Fruit fly (Drosophila melanogaster) whole organism, embryonic: ENCODE measurements around the gene Ac13E.

Source experiments
- BEAF-32 ChIP-seq: fragments of 200-800 bp; sonication (Bioruptor generic); optimal IDR thresholded peaks from 3 replicates; lab custom pipeline; 2017; ENCODE audit warnings: missing biosample characterization, missing genetic modification characterization, mild to moderate bottlenecking, moderate library complexity, missing genetic modification reagents
- Bgb ChIP-seq: fragments of 200-800 bp; sonication (Bioruptor generic); IDR thresholded peaks from 2 replicates; pipeline ENCODE4 v1.3.6; 2022; ENCODE audit warnings: missing biosample characterization, missing genetic modification characterization; ENCODE audit not compliant: partially characterized antibody
- CG13287 ChIP-seq: fragments of 200-800 bp; sonication (Bioruptor generic); IDR thresholded peaks from 2 replicates; pipeline ENCODE4 v1.3.6; 2022; ENCODE audit warnings: missing biosample characterization, missing genetic modification characterization; ENCODE audit not compliant: partially characterized antibody
- CG14860 ChIP-seq: fragments of 200-800 bp; sonication (Bioruptor generic); IDR thresholded peaks from 3 replicates; pipeline ENCODE4 v1.3.6; 2022; ENCODE audit warnings: missing biosample characterization, missing genetic modification characterization; ENCODE audit not compliant: partially characterized antibody
- CG15514 ChIP-seq: fragments of 200-800 bp; sonication (Bioruptor generic); optimal IDR thresholded peaks from 3 replicates; lab custom pipeline; 2017; ENCODE audit warnings: missing biosample characterization, missing genetic modification characterization, mild to moderate bottlenecking, moderate library complexity, missing genetic modification reagents
- CG18011 ChIP-seq: fragments of 200-800 bp; sonication (Bioruptor generic); optimal IDR thresholded peaks from 2 replicates; lab custom pipeline; 2017; ENCODE audit warnings: missing biosample characterization, missing genetic modification characterization, mild to moderate bottlenecking, moderate library complexity, missing genotype
- CG18599 ChIP-seq: fragments of 200-800 bp; sonication (Bioruptor generic); optimal IDR thresholded peaks from 3 replicates; lab custom pipeline; 2017; ENCODE audit warnings: missing biosample characterization, missing genetic modification characterization, mild to moderate bottlenecking, moderate library complexity, missing genetic modification reagents
- CG2116 ChIP-seq: fragments of 200-800 bp; sonication (Bioruptor generic); optimal IDR thresholded peaks from 3 replicates; lab custom pipeline; 2018; ENCODE audit warnings: missing biosample characterization, mild to moderate bottlenecking, missing genetic modification characterization
- CG2712 ChIP-seq: fragments of 200-800 bp; optimal IDR thresholded peaks from 3 replicates; lab custom pipeline; 2019; ENCODE audit warnings: missing biosample characterization, mild to moderate bottlenecking, missing genetic modification characterization, moderate library complexity
- CG33213 ChIP-seq: fragments of 200-800 bp; sonication (Bioruptor generic); optimal IDR thresholded peaks from 3 replicates; lab custom pipeline; 2016; ENCODE audit warnings: missing biosample characterization, missing genetic modification characterization
- CG3847 ChIP-seq: fragments of 200-800 bp; sonication (Bioruptor generic); IDR thresholded peaks from 2 replicates; pipeline ENCODE4 v1.3.6; 2022; ENCODE audit warnings: missing biosample characterization, missing genetic modification characterization
- CG4282 ChIP-seq: fragments of 200-800 bp; sonication (Bioruptor generic); optimal IDR thresholded peaks from 2 replicates; lab custom pipeline; 2016; ENCODE audit warnings: missing biosample characterization, missing genetic modification characterization
- CG6791 ChIP-seq: fragments of 200-800 bp; sonication (Bioruptor generic); IDR thresholded peaks from 3 replicates; pipeline ENCODE4 v1.3.6; 2022; ENCODE audit warnings: missing biosample characterization, missing genetic modification characterization; ENCODE audit not compliant: partially characterized antibody
- CG7357 ChIP-seq: fragments of 200-800 bp; sonication (Bioruptor generic); IDR thresholded peaks from 3 replicates; pipeline ENCODE4 v1.3.6; 2022; ENCODE audit warnings: missing biosample characterization, missing genetic modification characterization
- CG8924 ChIP-seq: fragments of 200-800 bp; optimal IDR thresholded peaks from 3 replicates; lab custom pipeline; 2019; ENCODE audit warnings: missing biosample characterization, mild to moderate bottlenecking, missing genetic modification characterization, moderate library complexity
- Dll ChIP-seq: fragments of 200-800 bp; sonication (Bioruptor generic); IDR thresholded peaks from 4 replicates; pipeline ENCODE4 v1.3.6; 2022; ENCODE audit warnings: missing biosample characterization, missing genetic modification characterization; ENCODE audit not compliant: partially characterized antibody
- Doc3 ChIP-seq: fragments of 200-800 bp; sonication (Bioruptor generic); IDR thresholded peaks from 3 replicates; pipeline ENCODE4 v1.3.6; 2022; ENCODE audit warnings: missing biosample characterization, missing genetic modification characterization; ENCODE audit not compliant: partially characterized antibody
- Dp ChIP-seq: fragments of 200-800 bp; sonication (Bioruptor generic); optimal IDR thresholded peaks from 2 replicates; lab custom pipeline; 2018; ENCODE audit warnings: missing biosample characterization, mild to moderate bottlenecking, missing genetic modification characterization, moderate library complexity
- Dref ChIP-seq: fragments of 200-800 bp; sonication (Bioruptor generic); IDR thresholded peaks from 2 replicates; pipeline ENCODE4 v1.3.6; 2022; ENCODE audit warnings: missing biosample characterization, missing genetic modification characterization
- Lim3 ChIP-seq: fragments of 200-800 bp; sonication (Bioruptor generic); IDR thresholded peaks from 2 replicates; pipeline ENCODE4 v1.3.6; 2022; ENCODE audit warnings: missing biosample characterization, missing genetic modification characterization
- MESR4 ChIP-seq: fragments of 200-800 bp; sonication (Bioruptor generic); optimal IDR thresholded peaks from 2 replicates; lab custom pipeline; 2018; ENCODE audit warnings: missing biosample characterization, mild to moderate bottlenecking, missing genetic modification characterization, moderate library complexity
- Med ChIP-seq: fragments of 200-800 bp; sonication (Bioruptor generic); peaks from one replicate; lab custom pipeline; 2016; ENCODE audit warnings: missing biosample characterization, missing genetic modification characterization, mild to moderate bottlenecking, inconsistent platforms, moderate library complexity
- Myb ChIP-seq: fragments of 200-800 bp; sonication (Bioruptor generic); optimal IDR thresholded peaks from 2 replicates; lab custom pipeline; 2016; ENCODE audit warnings: missing biosample characterization, missing genetic modification characterization
- Poxn ChIP-seq: fragments of 200-800 bp; sonication (Bioruptor generic); IDR thresholded peaks from 2 replicates; pipeline ENCODE4 v1.3.6; 2022; ENCODE audit warnings: missing biosample characterization, missing genetic modification characterization
- Scr ChIP-seq: fragments of 200-800 bp; sonication (Bioruptor generic); IDR thresholded peaks from 2 replicates; pipeline ENCODE4 v1.3.6; 2022; ENCODE audit warnings: missing biosample characterization, missing genetic modification characterization; ENCODE audit not compliant: partially characterized antibody
- Sin3A ChIP-seq: fragments of >200 bp; optimal IDR thresholded peaks from 2 replicates; lab custom pipeline; 2018
- Sox102F ChIP-seq: fragments of 200-800 bp; sonication (Bioruptor generic); optimal IDR thresholded peaks from 2 replicates; lab custom pipeline; 2018; ENCODE audit warnings: missing biosample characterization, mild to moderate bottlenecking, missing genetic modification characterization, moderate library complexity
- Sry-δ ChIP-seq: fragments of 200-800 bp; sonication (Bioruptor generic); optimal IDR thresholded peaks from 2 replicates; lab custom pipeline; 2016; ENCODE audit warnings: missing biosample characterization, missing genetic modification characterization
- Xbp1 ChIP-seq: fragments of 200-800 bp; sonication (Bioruptor generic); optimal IDR thresholded peaks from 3 replicates; lab custom pipeline; 2016; ENCODE audit warnings: missing biosample characterization, mild to moderate bottlenecking, missing genetic modification characterization
- YL-1 ChIP-seq: fragments of 200-800 bp; sonication (Bioruptor generic); optimal IDR thresholded peaks from 3 replicates; lab custom pipeline; 2017; ENCODE audit warnings: missing biosample characterization, mild to moderate bottlenecking, missing genetic modification characterization
- caup ChIP-seq: fragments of 200-800 bp; sonication (Bioruptor generic); optimal IDR thresholded peaks from 3 replicates; lab custom pipeline; 2017; ENCODE audit warnings: missing biosample characterization, mild to moderate bottlenecking, missing genetic modification characterization, moderate library complexity; ENCODE audit not compliant: severe bottlenecking
- chinmo ChIP-seq: fragments of 200-800 bp; sonication (Bioruptor generic); IDR thresholded peaks from 4 replicates; pipeline ENCODE4 v1.3.6; 2022; ENCODE audit warnings: missing biosample characterization, missing genetic modification characterization; ENCODE audit not compliant: partially characterized antibody
- danr ChIP-seq: fragments of 200-800 bp; sonication (Bioruptor generic); IDR thresholded peaks from 2 replicates; pipeline ENCODE4 v1.3.6; 2022; ENCODE audit warnings: missing biosample characterization, missing genetic modification characterization
- dm ChIP-seq: fragments of 200-800 bp; sonication (Bioruptor generic); optimal IDR thresholded peaks from 3 replicates; lab custom pipeline; 2016; ENCODE audit warnings: missing biosample characterization, missing genetic modification characterization
- eyg ChIP-seq: fragments of 200-800 bp; sonication (Bioruptor generic); optimal IDR thresholded peaks from 3 replicates; lab custom pipeline; 2016; ENCODE audit warnings: missing biosample characterization, missing genetic modification characterization
- fru ChIP-seq: fragments of >200 bp; optimal IDR thresholded peaks from 2 replicates; lab custom pipeline; 2017
- hb ChIP-seq: fragments of 200-800 bp; sonication (Bioruptor generic); IDR thresholded peaks from 3 replicates; pipeline ENCODE4 v1.3.6; 2022; ENCODE audit warnings: missing biosample characterization, missing genetic modification characterization; ENCODE audit not compliant: partially characterized antibody
- hbn ChIP-seq: fragments of 200-800 bp; sonication (Bioruptor generic); IDR thresholded peaks from 2 replicates; pipeline ENCODE4 v1.3.6; 2022; ENCODE audit warnings: missing biosample characterization, missing genetic modification characterization; ENCODE audit not compliant: partially characterized antibody
- inv ChIP-seq: fragments of 200-800 bp; sonication (Bioruptor generic); IDR thresholded peaks from 2 replicates; pipeline ENCODE4 v1.3.6; 2022; ENCODE audit warnings: missing biosample characterization, missing genetic modification characterization; ENCODE audit not compliant: partially characterized antibody
- knrl ChIP-seq: fragments of 200-800 bp; sonication (Bioruptor generic); IDR thresholded peaks from 3 replicates; pipeline ENCODE4 v1.3.6; 2022; ENCODE audit warnings: missing biosample characterization, missing genetic modification characterization; ENCODE audit not compliant: partially characterized antibody
- pzg ChIP-seq: fragments of 200-800 bp; sonication (Bioruptor generic); optimal IDR thresholded peaks from 3 replicates; lab custom pipeline; 2018; ENCODE audit warnings: missing biosample characterization, mild to moderate bottlenecking, missing genetic modification characterization, moderate library complexity
- sna ChIP-seq: fragments of 200-800 bp; sonication (Bioruptor generic); IDR thresholded peaks from 2 replicates; pipeline ENCODE4 v1.3.6; 2022; ENCODE audit warnings: missing biosample characterization, missing genetic modification characterization; ENCODE audit not compliant: partially characterized antibody
- stwl ChIP-seq: fragments of 200-800 bp; sonication (Bioruptor generic); optimal IDR thresholded peaks from 3 replicates; lab custom pipeline; 2018; ENCODE audit warnings: missing biosample characterization, mild to moderate bottlenecking, missing genetic modification characterization, moderate library complexity
- tll ChIP-seq, 2 experiments: fragments of 200-800 bp in 1 of 2; fragments of >200 bp in 1 of 2; sonication (Bioruptor generic) in 1 of 2; optimal IDR thresholded peaks; 2 replicates each; lab custom pipeline; 2017 to 2019; ENCODE audit warnings: missing biosample characterization in 2 of 2, missing genetic modification characterization in 2 of 2, mild to moderate bottlenecking in 1 of 2, moderate library complexity in 1 of 2
- tna ChIP-seq: fragments of 200-800 bp; sonication (Bioruptor generic); IDR thresholded peaks from 2 replicates; pipeline ENCODE4 v1.3.6; 2022; ENCODE audit warnings: missing biosample characterization, missing genetic modification characterization; ENCODE audit not compliant: partially characterized antibody
- trem ChIP-seq: fragments of 200-800 bp; optimal IDR thresholded peaks from 3 replicates; lab custom pipeline; 2019; ENCODE audit warnings: missing biosample characterization, mild to moderate bottlenecking, missing genetic modification characterization, moderate library complexity
- trh ChIP-seq: fragments of 200-800 bp; sonication (Bioruptor generic); optimal IDR thresholded peaks from 2 replicates; lab custom pipeline; 2016; ENCODE audit warnings: missing biosample characterization, missing genetic modification characterization
- zen2 ChIP-seq: fragments of 200-800 bp; sonication (Bioruptor generic); IDR thresholded peaks from 3 replicates; pipeline ENCODE4 v1.3.6; 2022; ENCODE audit warnings: missing biosample characterization, missing genetic modification characterization; ENCODE audit not compliant: partially characterized antibody

The Ac13E gene

DNA sequence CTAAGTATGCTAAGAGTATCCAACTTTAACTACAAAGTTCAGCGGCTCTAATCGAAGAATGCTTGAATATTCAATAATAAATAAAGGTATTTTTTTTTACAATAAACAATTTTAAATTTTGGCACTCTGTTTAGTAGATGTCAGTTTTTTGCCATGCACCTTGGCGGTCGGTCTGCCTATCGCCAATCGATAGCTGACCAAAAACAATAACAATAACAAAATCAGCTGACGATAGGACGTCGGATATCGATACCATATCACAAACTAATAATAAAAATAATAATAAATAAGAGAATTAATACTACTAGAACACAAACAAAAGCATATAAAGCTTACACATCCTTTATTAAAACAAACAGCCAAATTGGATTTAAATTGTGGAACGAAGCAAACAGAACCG is 67.4 kb downstream of the Ac13E start, which contains the start of gene Gmap:
Gmap (plus strand) TSS at position 241 of the 400 bp plus-strand sequence.
- TF ChIP-seq Bgb (peak; percentile 90), Lim3 (GFP tag; lab: Robert Waterston, UW) (no peak), Sox102F (GFP tag; lab: Kevin White, UChicago) (no peak), zen2 (GFP tag; lab: Robert Waterston, UW) (peak; percentile 78), CG15514 (GFP tag; lab: Kevin White, UChicago) (peak; percentile 65), CG4282 (GFP tag; lab: Kevin White, UChicago) (no peak), MESR4 (GFP tag; lab: Kevin White, UChicago) (peak; percentile 4), Scr (GFP tag; lab: Robert Waterston, UW) (peak; percentile 80), knrl (GFP tag; lab: Robert Waterston, UW) (peak; percentile 64), CG7357 (no peak), fru (no peak), Sin3A (no peak), Med (GFP tag; lab: Kevin White, UChicago) (peak; percentile 42), CG33213 (GFP tag; lab: Kevin White, UChicago) (no peak), CG2116 (peak; percentile 75), BEAF-32 (GFP tag; lab: Kevin White, UChicago) (peak; percentile 64), Dp (GFP tag; lab: Kevin White, UChicago) (peak; percentile 85), Myb (GFP tag; lab: Kevin White, UChicago) (peak; percentile 2), hb (GFP tag; lab: Robert Waterston, UW) (peak; percentile 90), tna (GFP tag; lab: Robert Waterston, UW) (peak; percentile 96), Dll (GFP tag; lab: Robert Waterston, UW) (peak; percentile 80), danr (GFP tag; lab: Robert Waterston, UW) (no peak), CG18011 (GFP tag; lab: Kevin White, UChicago) (peak; percentile 97), tll (GFP tag; optimal IDR thresholded peaks at IDR 0.05; lab: Kevin White, UChicago) (no peak), Xbp1 (GFP tag; lab: Kevin White, UChicago) (peak; percentile 37), chinmo (GFP tag; lab: Robert Waterston, UW) (0 out of 4 replicates have a peak, but pooled peaks have one; percentile 58), sna (GFP tag; lab: Robert Waterston, UW) (peak; percentile 80), trem (tag; lab: Kevin White, UChicago) (peak; percentile 17), CG13287 (GFP tag; lab: Robert Waterston, UW) (peak; percentile 81), CG6791 (GFP tag; lab: Robert Waterston, UW) (peak; percentile 93), Sry-δ (GFP tag; lab: Kevin White, UChicago) (peak; percentile 29), Dref (GFP tag; lab: Robert Waterston, UW) (peak; percentile 95), hbn (GFP tag; lab: Robert Waterston, UW) (peak; percentile 59; the same call in 1 of the 2 replicates), CG14860 (peak; percentile 87), Poxn (GFP tag; lab: Robert Waterston, UW) (no peak), dm (GFP tag; lab: Kevin White, UChicago) (no peak), CG8924 (tag; lab: Kevin White, UChicago) (peak; percentile 9), pzg (GFP tag; lab: Kevin White, UChicago) (peak; percentile 60), YL-1 (GFP tag; lab: Kevin White, UChicago) (peak; percentile 39), inv (GFP tag; lab: Robert Waterston, UW) (peak; percentile 68), trh (GFP tag; lab: Kevin White, UChicago) (no peak), stwl (tag; lab: Kevin White, UChicago) (peak; percentile 54), CG18599 (GFP tag; lab: Kevin White, UChicago) (no peak), caup (GFP tag; lab: Kevin White, UChicago) (no peak), CG3847 (no peak), eyg (GFP tag; lab: Kevin White, UChicago) (no peak), CG2712 (tag; lab: Kevin White, UChicago) (peak; percentile 3), Doc3 (GFP tag; lab: Robert Waterston, UW) (peak; percentile 57; the same call in 2 of the 3 replicates)
